Worm (Caenorhabditis elegans): ENCODE measurements around the gene ZK899.1.

DNA sequence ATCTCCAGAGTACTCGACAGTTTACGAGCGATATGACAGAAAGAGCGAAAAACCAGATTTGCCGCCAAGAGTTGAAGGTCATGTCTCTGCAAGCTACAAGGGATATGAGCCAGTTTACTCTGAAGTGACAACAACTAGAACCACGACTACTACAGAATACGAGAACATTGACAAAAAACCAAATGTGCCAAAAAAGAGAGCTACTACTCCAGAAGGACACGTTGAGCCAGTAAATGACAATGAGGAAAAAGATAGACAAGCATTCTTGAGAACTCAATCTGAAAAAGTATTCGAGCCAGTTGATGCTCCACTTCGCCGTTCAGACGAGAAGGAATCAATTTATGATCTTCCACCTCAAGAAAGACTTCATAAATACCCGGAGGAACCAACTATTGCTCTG is 29.1 kb upstream of the ZK899.1 start:
- TF ChIP-seq unc-39 (tag; optimal IDR thresholded peaks at IDR 0.05), result no peak
- TF ChIP-seq fos-1 (tag; optimal IDR thresholded peaks at IDR 0.05), result no peak
- TF ChIP-seq nhr-77 (tag; optimal IDR thresholded peaks at IDR 0.05), result no peak
- no peak for TF ChIP-seq nhr-11 (tag; optimal IDR thresholded peaks at IDR 0.05)
- no peak for TF ChIP-seq ama-1 (optimal IDR thresholded peaks at IDR 0.05)
- TF ChIP-seq snpc-4 (tag; optimal IDR thresholded peaks at IDR 0.05), result no peak
- TF ChIP-seq peb-1 (tag; optimal IDR thresholded peaks at IDR 0.05), result no peak
- TF ChIP-seq lin-39 (tag; optimal IDR thresholded peaks at IDR 0.05), result no peak
- no peak for TF ChIP-seq alr-1 (tag; optimal IDR thresholded peaks at IDR 0.05)
- TF ChIP-seq blmp-1 (tag; optimal IDR thresholded peaks at IDR 0.05; ENCODE audit: insufficient read depth), result no peak
- TF ChIP-seq nhr-23 (tag; optimal IDR thresholded peaks at IDR 0.05), result no peak
